Worm (Caenorhabditis elegans): ENCODE measurements around the gene clec-266.

The clec-266 gene

ce11 chrX:6593178-6593786 lies 29.4 kb downstream of the clec-266 start:
- TF ChIP-seq nhr-28 (tag; optimal IDR thresholded peaks at IDR 0.05) (no peak), egl-13 (tag; optimal IDR thresholded peaks at IDR 0.05) (no peak), nhr-19 (GFP tag; conservative IDR thresholded peaks at IDR 0.05) (peak; percentile 76), nhr-20 (tag; optimal IDR thresholded peaks at IDR 0.05) (peak; percentile 71), fkh-10 (GFP tag; optimal IDR thresholded peaks at IDR 0.05) (peak; percentile 25), nhr-12 (tag; optimal IDR thresholded peaks at IDR 0.05) (no peak), nhr-90 (tag; optimal IDR thresholded peaks at IDR 0.05; ENCODE audit: poor library complexity) (peak; percentile 65), jun-1 (tag; optimal IDR thresholded peaks at IDR 0.05) (peak; percentile 37), grh-1 (GFP tag; IDR thresholded peaks at IDR 0.05) (0 out of 2 replicates have a peak, but pooled peaks have one; percentile 19), ztf-4 (tag; optimal IDR thresholded peaks at IDR 0.05) (peak; percentile 9), aly-2 (tag; optimal IDR thresholded peaks at IDR 0.05) (peak; percentile 82), nhr-84 (tag; optimal IDR thresholded peaks at IDR 0.05) (no peak), hlh-4 (tag; optimal IDR thresholded peaks at IDR 0.05) (no peak), mdl-1 (tag; optimal IDR thresholded peaks at IDR 0.05) (peak in 1 of 2 experiments; percentile 33), pag-3 (tag; optimal IDR thresholded peaks at IDR 0.05; ENCODE audit: borderline replicate concordance, insufficient read depth) (no peak), sup-37 (GFP tag; optimal IDR thresholded peaks at IDR 0.05) (peak; percentile 25), elt-3 (tag; optimal IDR thresholded peaks at IDR 0.05) (peak in 1 of 6 experiments; percentile 74), lin-35 (GFP tag; optimal IDR thresholded peaks at IDR 0.05) (peak; percentile 19 to 68), mab-9 (GFP tag; IDR thresholded peaks at IDR 0.05) (no peak), rnt-1 (tag; optimal IDR thresholded peaks at IDR 0.05) (peak; percentile 64), lsy-2 (tag; optimal IDR thresholded peaks at IDR 0.05) (peak; percentile 33 to 67), ceh-8 (GFP tag; optimal IDR thresholded peaks at IDR 0.05) (no peak), Y116A8C.19 (tag; optimal IDR thresholded peaks at IDR 0.05; ENCODE audit: borderline replicate concordance) (no peak), nhr-77 (tag; optimal IDR thresholded peaks at IDR 0.05) (peak; percentile 60), ama-1 (optimal IDR thresholded peaks at IDR 0.05) (no peak), unc-130 (tag; optimal IDR thresholded peaks at IDR 0.05) (peak; percentile 13), snpc-4 (tag; optimal IDR thresholded peaks at IDR 0.05) (peak; percentile 36), C16A3.4 (tag; optimal IDR thresholded peaks at IDR 0.05) (peak; percentile 71), skn-1 (tag; optimal IDR thresholded peaks at IDR 0.05) (peak; percentile 32), swsn-7 (tag; optimal IDR thresholded peaks at IDR 0.05) (peak; percentile 76), zip-4 (GFP tag; optimal IDR thresholded peaks at IDR 0.05) (peak; percentile 34), snu-23 (GFP tag; optimal IDR thresholded peaks at IDR 0.05) (peak; percentile 85), nhr-71 (tag; optimal IDR thresholded peaks at IDR 0.05) (peak; percentile 77), dsc-1 (tag; optimal IDR thresholded peaks at IDR 0.05) (peak; percentile 79), ceh-82 (tag; optimal IDR thresholded peaks at IDR 0.05) (peak; percentile 43 to 55 (median 50)), tbx-2 (tag; optimal IDR thresholded peaks at IDR 0.05) (peak; percentile 67), F16B12.6 (tag; optimal IDR thresholded peaks at IDR 0.05) (no peak), irx-1 (tag; optimal IDR thresholded peaks at IDR 0.05) (peak; percentile 58), hpl-2 (GFP tag; optimal IDR thresholded peaks at IDR 0.05) (peak; percentile 14), ces-1 (GFP tag; optimal IDR thresholded peaks at IDR 0.05) (no peak), mep-1 (tag; optimal IDR thresholded peaks at IDR 0.05) (peak; percentile 70), nhr-237 (tag; optimal IDR thresholded peaks at IDR 0.05) (no peak), nhr-11 (tag; optimal IDR thresholded peaks at IDR 0.05) (no peak), nhr-47 (tag; optimal IDR thresholded peaks at IDR 0.05) (peak; percentile 77), fos-1 (tag; optimal IDR thresholded peaks at IDR 0.05) (peak; percentile 44), lin-15B (tag; optimal IDR thresholded peaks at IDR 0.05) (no peak), unc-86 (tag; optimal IDR thresholded peaks at IDR 0.05) (peak; percentile 43), xbp-1 (tag; optimal IDR thresholded peaks at IDR 0.05) (peak; percentile 83), lin-14 (GFP tag; optimal IDR thresholded peaks at IDR 0.05) (peak; percentile 72), blmp-1 (tag; optimal IDR thresholded peaks at IDR 0.05) (peak; percentile 20), efl-1 (optimal IDR thresholded peaks at IDR 0.05) (peak; percentile 3 to 21), efl-1 (GFP tag; optimal IDR thresholded peaks at IDR 0.05 in 1 of 2) (peak in 1 of 2 experiments; percentile 6), elt-2 (tag; optimal IDR thresholded peaks at IDR 0.05) (peak; percentile 33)

Measured in whole organism, L1 larva.